Worm (Caenorhabditis elegans) whole organism, L1 larva: ENCODE measurements around the gene hpo-26.

Source experiments
- ceh-90 ChIP-seq: sonication (generic microtip); optimal IDR thresholded peaks from 2 replicates; lab custom pipeline; 2016; ENCODE audit warnings: missing genetic modification characterization, missing compliant biosample characterization
- dpl-1 ChIP-seq, 3 experiments: fragments of 150-350 bp in 2 of 3; sonication (generic microtip) in 1 of 3; optimal IDR thresholded peaks; 2 replicates each; lab custom pipeline; 2014 to 2017; ENCODE audit warnings: missing biosample characterization in 3 of 3, missing genetic modification characterization in 3 of 3, missing genetic modification reagents in 3 of 3
- hpl-2 ChIP-seq: fragments of 150-350 bp; optimal IDR thresholded peaks from 2 replicates; lab custom pipeline; 2014; ENCODE audit warnings: missing biosample characterization, missing genetic modification reagents, missing genetic modification characterization
- lin-14 ChIP-seq: fragments of 200-800 bp; sonication (Bioruptor generic); optimal IDR thresholded peaks from 2 replicates; lab custom pipeline; 2018; ENCODE audit warnings: mild to moderate bottlenecking, missing genetic modification characterization, moderate library complexity, missing compliant biosample characterization
- lin-15B ChIP-seq: fragments of 150-350 bp; sonication (generic microtip); optimal IDR thresholded peaks from 3 replicates; lab custom pipeline; 2014; ENCODE audit warnings: missing biosample characterization, missing genetic modification characterization
- mdl-1 ChIP-seq, 2 experiments: fragments of 150-350 bp; optimal IDR thresholded peaks; 2 replicates each; lab custom pipeline; 2014 to 2017; ENCODE audit warnings: missing biosample characterization in 2 of 2, missing genetic modification characterization in 2 of 2, inconsistent platforms in 1 of 2
- nhr-85 ChIP-seq: sonication (generic microtip); peaks from one replicate; lab custom pipeline; 2016; ENCODE audit warnings: missing genetic modification characterization, inconsistent platforms, missing compliant biosample characterization
- sptf-1 ChIP-seq: fragments of 150-350 bp; optimal IDR thresholded peaks from 2 replicates; lab custom pipeline; 2014; ENCODE audit warnings: missing biosample characterization, missing genetic modification characterization
- sup-37 ChIP-seq: fragments of 200-800 bp; sonication (Bioruptor generic); optimal IDR thresholded peaks from 2 replicates; lab custom pipeline; 2018; ENCODE audit warnings: mild to moderate bottlenecking, missing genetic modification characterization, missing compliant biosample characterization
- tlp-1 ChIP-seq: fragments of 150-350 bp; optimal IDR thresholded peaks from 2 replicates; lab custom pipeline; 2014; ENCODE audit warnings: missing biosample characterization, missing genetic modification characterization
- unc-62 ChIP-seq: fragments of 150-350 bp; optimal IDR thresholded peaks from 2 replicates; lab custom pipeline; 2014; ENCODE audit warnings: missing biosample characterization, missing genetic modification reagents, missing genetic modification characterization
- zag-1 ChIP-seq: fragments of 150-350 bp; optimal IDR thresholded peaks from 2 replicates; lab custom pipeline; 2014; ENCODE audit warnings: missing biosample characterization, missing genetic modification characterization
- zip-4 ChIP-seq: fragments of 200-800 bp; sonication (Bioruptor generic); optimal IDR thresholded peaks from 2 replicates; lab custom pipeline; 2018; ENCODE audit warnings: mild to moderate bottlenecking, missing genetic modification characterization, moderate library complexity, missing compliant biosample characterization
- ztf-11 ChIP-seq, 2 experiments: sonication (generic microtip); optimal IDR thresholded peaks; 2 replicates each; lab custom pipeline; 2016 to 2017; ENCODE audit warnings: missing genetic modification characterization in 2 of 2, missing biosample characterization in 1 of 2, missing compliant biosample characterization in 1 of 2

- TF ChIP-seq zip-4: no peak
- no peak for TF ChIP-seq ztf-11 (tag; optimal IDR thresholded peaks at IDR 0.05; lab: Kevin White, UChicago)
- no peak for TF ChIP-seq unc-62 (GFP tag; lab: Kevin White, UChicago)
- no peak for TF ChIP-seq mdl-1 (tag; optimal IDR thresholded peaks at IDR 0.05; lab: Kevin White, UChicago)
- no peak for TF ChIP-seq zag-1 (tag; lab: Kevin White, UChicago)
- TF ChIP-seq hpl-2 (GFP tag; lab: Kevin White, UChicago): no peak
- TF ChIP-seq ceh-90 (tag; lab: Kevin White, UChicago): no peak
- TF ChIP-seq dpl-1 (GFP tag; optimal IDR thresholded peaks at IDR 0.05; lab: Kevin White, UChicago): no peak
- no peak for TF ChIP-seq lin-14 (GFP tag; lab: Kevin White, UChicago)
- no peak for TF ChIP-seq sup-37 (GFP tag; lab: Kevin White, UChicago)
- TF ChIP-seq tlp-1: no peak
- TF ChIP-seq nhr-85 (tag; lab: Kevin White, UChicago): no peak
- TF ChIP-seq lin-15B (tag; lab: Kevin White, UChicago): no peak
- no peak for TF ChIP-seq sptf-1 (tag; lab: Kevin White, UChicago)
Observed at ce11 chrV:6576567-6576966, 43.7 kb upstream of the hpo-26 start, which contains the start of gene EGAP9.4.
